Worm (Caenorhabditis elegans) whole organism, L4 larva: Measurements from ENCODE around the gene K09D9.9.

Source experiments
- ama-1 ChIP-seq: fragments of 150-350 bp; optimal IDR thresholded peaks from 2 replicates; lab custom pipeline; 2014; ENCODE audit warnings: inconsistent platforms, mixed read lengths
- attf-4 ChIP-seq: sonication (generic microtip); optimal IDR thresholded peaks from 3 replicates; lab custom pipeline; 2017; ENCODE audit warnings: missing biosample characterization, missing genetic modification characterization
- ceh-28 ChIP-seq: fragments of 150-350 bp; optimal IDR thresholded peaks from 2 replicates; lab custom pipeline; 2014; ENCODE audit warnings: missing biosample characterization, missing genetic modification reagents, missing genetic modification characterization
- unc-39 ChIP-seq: sonication (generic microtip); optimal IDR thresholded peaks from 2 replicates; lab custom pipeline; 2017; ENCODE audit warnings: missing biosample characterization, missing genetic modification characterization
- ztf-11 ChIP-seq: fragments of 150-350 bp; optimal IDR thresholded peaks from 2 replicates; lab custom pipeline; 2014; ENCODE audit warnings: missing biosample characterization, missing genetic modification characterization

- TF ChIP-seq unc-39 (tag; lab: Kevin White, UChicago) (no peak), ceh-28 (tag; lab: Kevin White, UChicago) (no peak), attf-4 (tag; lab: Kevin White, UChicago) (no peak), ztf-11 (tag; lab: Kevin White, UChicago) (no peak), ama-1 (lab: Kevin White, UChicago) (no peak)
Measured at ce11 chrV:4024777-4025176, 30.8 kb upstream of the K09D9.9 start, which contains the start of gene K09D9.1.
